Fruit fly (Drosophila melanogaster): ENCODE measurements around the gene CG33490.
"Not testable (repeated sequence)": the region's sequence is repeated elsewhere in the genome, so short reads cannot be mapped to it uniquely, and the experiment has no call there.

CG33490 gene

dm6 chr3L:11588594-11588993 is 14.1 kb upstream of the CG33490 start:
- no peak for TF ChIP-seq noc (tag; optimal IDR thresholded peaks at IDR 0.05)

dm6 chr3L:11587720-11588580 is 13.5 kb upstream of the CG33490 start, which contains the start of gene rt:
rt (minus strand) TSS chr3L:11587770.
- no peak for TF ChIP-seq noc (tag; optimal IDR thresholded peaks at IDR 0.05)

DNA sequence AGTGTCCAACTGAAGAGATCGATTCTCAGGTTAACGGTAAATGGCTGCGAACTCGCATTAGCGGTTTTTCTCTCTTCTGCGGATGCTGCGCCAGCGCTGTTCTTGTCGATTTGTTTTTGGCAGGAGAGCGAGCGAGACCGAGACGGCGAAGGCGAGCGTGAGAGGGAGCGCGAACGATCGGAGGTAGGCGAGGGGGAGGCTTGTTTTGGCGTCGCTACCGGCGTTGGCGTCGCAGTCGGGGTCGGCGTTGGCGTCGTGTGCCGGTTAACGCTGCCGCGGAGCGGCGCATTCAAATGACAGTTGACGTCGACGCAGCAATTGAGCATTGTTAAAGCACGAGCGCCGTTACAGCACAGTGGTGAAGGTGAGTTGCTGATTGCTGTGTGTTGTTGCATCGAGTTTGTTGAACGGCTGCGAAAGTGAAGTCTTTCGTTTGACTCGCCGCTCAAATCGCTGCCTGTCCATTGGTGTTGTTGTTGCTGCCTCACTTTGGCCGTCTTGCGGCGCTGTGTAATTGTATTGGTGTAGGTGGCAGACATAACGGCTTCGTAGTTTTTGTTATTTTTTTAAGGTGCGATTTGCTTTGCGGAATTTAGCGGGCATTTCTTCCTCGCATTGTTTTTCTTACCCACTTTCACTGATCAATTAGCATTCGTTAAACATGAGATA is 12.5 kb upstream of the CG33490 start:
- no peak for TF ChIP-seq noc (tag; optimal IDR thresholded peaks at IDR 0.05)

dm6 chr3L:11583964-11584363 is 9.5 kb upstream of the CG33490 start, which contains the start of gene CG32086:
CG32086 (minus strand) TSS chr3L:11584064.
- no peak for TF ChIP-seq noc (tag; optimal IDR thresholded peaks at IDR 0.05)

- TF ChIP-seq noc (tag; optimal IDR thresholded peaks at IDR 0.05) = no peak
Observed at dm6 chr3L:11582097-11582496, 7.6 kb upstream of the CG33490 start, which contains the start of gene CG33269. CG33269 (minus strand) TSS chr3L:11582197.

DNA sequence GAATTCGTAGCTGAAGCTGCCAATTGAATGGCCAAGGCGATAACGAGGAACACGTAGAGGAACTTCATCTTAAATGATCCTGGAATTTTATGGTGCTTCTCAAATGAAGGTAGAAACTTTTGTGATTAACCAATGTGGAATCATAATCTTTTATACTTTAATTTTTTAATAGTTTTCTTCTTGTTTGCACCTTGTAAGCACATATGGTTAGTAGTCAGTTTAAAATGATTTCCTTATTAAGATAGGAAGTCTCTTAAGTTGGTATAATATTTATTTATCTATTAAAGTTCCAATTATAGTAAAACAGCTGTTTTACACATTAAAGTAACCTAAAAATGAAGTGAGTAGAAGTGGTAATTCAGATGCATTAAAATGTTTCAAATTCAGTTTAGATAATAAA is 6.5 kb upstream of the CG33490 start, which contains the start of gene CG43391:
Gene CG43391 (minus strand): TSS at position 101 of the 400 bp plus-strand sequence.
- TF ChIP-seq noc (tag; optimal IDR thresholded peaks at IDR 0.05) = no peak

DNA sequence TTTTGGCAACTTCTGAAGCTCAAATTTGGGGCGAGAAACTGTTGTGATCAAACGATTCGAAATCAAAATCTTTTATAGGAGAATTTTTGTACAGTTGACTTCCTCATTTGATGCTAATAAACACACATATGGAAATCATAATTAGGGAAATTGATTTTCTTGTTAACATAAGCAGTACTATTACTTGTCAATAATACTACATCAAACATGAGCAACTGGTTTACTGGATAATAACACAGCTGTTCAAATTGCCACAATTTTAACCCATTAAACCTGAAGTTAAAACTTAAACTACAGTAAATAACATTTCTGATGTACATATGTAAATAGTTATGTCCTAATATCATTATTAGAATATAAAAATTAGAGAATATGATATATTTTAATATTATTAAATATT is 5.5 kb upstream of the CG33490 start, which contains the start of gene CG43390:
Gene CG43390 (minus strand): TSS at position 32 of the 400 bp plus-strand sequence.
- no peak for TF ChIP-seq noc (tag; optimal IDR thresholded peaks at IDR 0.05)

DNA sequence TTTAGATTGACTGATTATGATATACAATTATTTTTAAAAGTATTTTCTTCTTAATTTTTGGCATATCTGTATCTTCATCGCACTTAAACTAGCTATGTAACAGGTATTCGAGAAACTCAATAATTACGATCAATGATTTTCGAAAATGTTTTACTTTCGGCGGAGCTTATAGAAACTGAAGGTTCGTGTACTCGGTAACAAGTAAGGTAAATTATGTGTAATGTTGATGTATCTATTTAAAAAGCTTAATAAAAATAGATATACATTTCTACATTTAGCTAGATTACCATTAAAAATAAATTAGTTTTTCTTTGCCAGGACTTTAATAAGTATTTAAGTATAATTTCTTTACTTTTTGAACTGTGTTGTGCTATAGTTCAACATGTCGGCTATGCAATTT is 4.4 kb upstream of the CG33490 start:
- no peak for TF ChIP-seq noc (tag; optimal IDR thresholded peaks at IDR 0.05)

dm6 chr3L:11578211-11578673 is 3.8 kb upstream of the CG33490 start, which contains the start of gene CG33270:
CG33270 (minus strand) TSS chr3L:11578623.
- no peak for TF ChIP-seq noc (tag; optimal IDR thresholded peaks at IDR 0.05)

DNA sequence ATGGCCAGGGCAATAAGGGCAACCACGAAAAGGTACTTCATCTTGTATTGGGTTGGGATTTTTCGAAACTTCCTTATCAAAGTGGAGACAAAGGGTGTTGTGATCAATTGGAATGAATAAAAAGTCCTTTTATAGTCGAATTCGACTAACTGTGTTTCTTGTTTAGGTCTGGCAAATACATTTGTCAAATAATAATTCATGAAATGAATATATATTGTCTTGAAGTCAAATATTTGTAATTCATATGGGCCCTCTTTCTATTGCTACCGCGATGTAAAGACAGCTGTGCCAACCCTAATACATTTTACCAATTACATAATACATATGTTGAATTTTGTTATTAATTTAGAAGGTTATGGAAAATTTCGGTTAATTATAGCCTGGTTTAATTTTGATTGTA is 2.9 kb upstream of the CG33490 start, which contains the start of gene CG33271:
Gene CG33271 (minus strand): TSS at position 101 of the 400 bp plus-strand sequence.
- TF ChIP-seq noc (tag; optimal IDR thresholded peaks at IDR 0.05) = no peak

DNA sequence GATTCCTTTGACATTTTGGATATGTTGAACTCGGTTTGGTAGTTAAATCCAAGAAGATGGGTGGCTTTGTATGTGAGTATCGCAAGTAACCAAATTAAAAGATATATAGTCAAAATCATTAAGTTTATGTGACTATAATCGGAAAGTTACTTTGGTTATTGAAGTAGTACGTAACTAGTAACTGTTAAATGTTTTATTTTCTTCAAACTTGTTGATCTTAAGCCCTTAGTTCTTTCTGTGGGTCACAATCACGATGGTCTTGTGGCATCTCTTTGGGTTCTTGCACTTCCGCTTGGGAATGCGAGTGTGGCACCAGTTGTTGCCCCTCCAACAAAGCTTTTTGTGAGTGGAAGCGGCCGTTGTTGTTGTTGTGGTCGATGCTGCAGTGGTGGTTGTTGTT is 2.5 kb upstream of the CG33490 start, which contains the start of gene CG33489:
Gene CG33489 (minus strand): TSS at position 101 of the 400 bp plus-strand sequence.
- TF ChIP-seq noc (tag; optimal IDR thresholded peaks at IDR 0.05) = not testable (repeated sequence)

dm6 chr3L:11563972-11564533 is 10.4 kb downstream of the CG33490 start, which contains the start of the genes CG46412 and CG33267:
CG46412 (minus strand) TSS chr3L:11564072.
CG33267 (plus strand) TSS chr3L:11564483.
- TF ChIP-seq noc (tag; optimal IDR thresholded peaks at IDR 0.05) = no peak

DNA sequence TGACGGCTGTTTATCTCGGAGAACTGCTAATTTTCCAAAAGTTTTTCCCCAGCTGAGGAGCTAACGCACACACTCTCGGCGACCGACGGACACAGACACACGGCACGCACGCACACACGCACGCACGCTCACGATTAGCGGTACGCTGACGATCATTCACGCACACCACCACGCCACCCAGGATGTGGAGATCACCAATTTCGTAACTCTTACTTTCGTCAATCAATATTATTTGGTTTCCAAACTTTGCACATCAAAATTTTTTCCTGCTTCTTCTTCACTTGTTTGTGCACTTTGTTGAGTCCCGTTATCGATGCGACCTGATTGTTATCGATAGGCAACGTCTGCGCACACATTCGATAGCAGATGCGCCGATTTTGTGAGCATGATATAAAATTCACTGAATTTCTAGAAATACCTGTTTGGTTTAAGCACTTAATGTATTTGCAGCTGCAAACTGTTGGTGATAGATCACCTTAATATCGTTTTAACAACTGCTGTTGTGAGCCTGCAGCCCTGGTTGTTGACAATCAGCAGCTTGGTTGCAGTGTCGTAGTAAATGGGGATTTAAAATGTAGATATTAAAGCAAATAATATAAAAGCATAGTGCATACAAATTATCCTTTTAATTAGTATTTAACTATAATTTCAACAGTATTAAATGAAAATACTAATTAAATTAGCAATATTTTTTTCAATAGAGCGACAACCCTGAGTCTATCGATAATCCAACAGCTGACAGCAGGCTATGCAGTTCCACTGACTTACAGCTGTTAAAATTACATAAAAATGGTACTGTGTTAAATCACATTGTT is 12.3 kb downstream of the CG33490 start, which contains the start of the genes CG7394 and Mob2:
Gene CG7394 (plus strand): TSS at position 51 of the 815 bp plus-strand sequence.
Gene Mob2 (minus strand): TSS at position 288 of the 815 bp plus-strand sequence.
- peak; percentile 88 for TF ChIP-seq noc (tag; optimal IDR thresholded peaks at IDR 0.05)

DNA sequence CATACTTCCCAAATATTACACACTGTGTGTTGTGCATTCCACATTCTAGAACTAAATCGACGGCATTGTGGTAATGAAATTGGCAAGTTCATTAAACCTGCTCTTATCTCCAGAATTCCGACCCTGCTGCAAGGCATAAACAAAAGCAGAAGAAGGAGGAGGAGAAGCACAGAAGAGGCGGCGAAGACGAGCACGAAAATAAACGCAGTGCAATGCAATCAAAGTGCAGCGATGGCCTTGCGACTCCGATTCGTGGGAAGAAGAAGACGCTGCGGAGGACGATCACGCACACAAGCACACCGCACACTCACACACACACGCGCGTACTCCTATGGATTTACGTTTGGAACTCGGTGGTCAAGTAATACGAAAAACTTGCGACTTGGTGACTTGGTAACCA is 13.6 kb downstream of the CG33490 start:
- TF ChIP-seq noc (tag; optimal IDR thresholded peaks at IDR 0.05) = no peak

DNA sequence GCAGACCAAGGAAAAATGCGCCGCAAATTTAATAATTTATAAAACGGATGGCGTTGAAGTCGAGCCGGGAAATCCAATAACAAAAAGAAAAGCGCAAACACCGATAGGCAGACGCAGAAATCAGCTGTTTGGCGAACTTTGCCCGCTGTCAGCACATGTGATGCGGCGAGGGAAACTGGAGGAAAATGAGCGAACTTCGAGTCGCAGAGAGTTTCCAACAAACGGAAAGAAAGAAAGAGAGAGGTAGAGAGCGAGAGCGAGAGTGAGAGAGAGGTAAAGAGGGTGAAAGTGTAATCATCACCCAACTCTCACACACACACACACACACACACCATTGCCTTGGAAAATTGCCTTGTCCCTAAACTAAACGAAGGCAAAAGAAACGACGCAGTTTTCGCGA is 17.3 kb downstream of the CG33490 start:
- TF ChIP-seq noc (tag; optimal IDR thresholded peaks at IDR 0.05) = no peak
